Worm (Caenorhabditis elegans): Measurements from ENCODE around the gene F53F4.16.

Gene F53F4.16

ce11 chrV:13645848-13646578 lies 24.4 kb upstream of the F53F4.16 start (continued):
- TF ChIP-seq mxl-2 (GFP tag; conservative IDR thresholded peaks at IDR 0.05) (0 out of 2 replicates have a peak, but pooled peaks have one; percentile 33), ZK337.2 (GFP tag; IDR thresholded peaks at IDR 0.05) (peak; percentile 24; the same call in 1 of the 2 replicates), dve-1 (tag; optimal IDR thresholded peaks at IDR 0.05; ENCODE audit: insufficient read depth) (no peak), D1046.2 (GFP tag; IDR thresholded peaks at IDR 0.05) (peak; percentile 74; the same call in 1 of the 2 replicates), aly-2 (tag; optimal IDR thresholded peaks at IDR 0.05) (no peak), dmd-8 (GFP tag; IDR thresholded peaks at IDR 0.05) (peak; percentile 69; the same call in 1 of the 2 replicates), ceh-20 (GFP tag; IDR thresholded peaks at IDR 0.05) (no peak), pha-4 (GFP tag; IDR thresholded peaks at IDR 0.05) (peak; percentile 100), pha-4 (tag; optimal IDR thresholded peaks at IDR 0.05) (no peak), lin-38 (GFP tag; IDR thresholded peaks at IDR 0.05) (peak; percentile 26; the same call in 1 of the 2 replicates), F26F4.8 (GFP tag; conservative IDR thresholded peaks at IDR 0.05) (no peak; the same call in 1 of the 2 replicates), tag-97 (GFP tag; IDR thresholded peaks at IDR 0.05) (peak; percentile 78; the same call in 1 of the 2 replicates), dmd-9 (GFP tag; IDR thresholded peaks at IDR 0.05) (peak; percentile 73; the same call in 1 of the 2 replicates), saeg-2 (GFP tag; IDR thresholded peaks at IDR 0.05) (no peak), lin-15B (tag; optimal IDR thresholded peaks at IDR 0.05) (no peak), php-3 (GFP tag; IDR thresholded peaks at IDR 0.05) (peak; percentile 30; the same call in 1 of the 2 replicates), madf-5 (GFP tag; IDR thresholded peaks at IDR 0.05) (peak in 1 of 2 experiments; percentile 81; a peak in 2 of 4 replicates), lin-1 (GFP tag; IDR thresholded peaks at IDR 0.05) (0 out of 2 replicates have a peak, but pooled peaks have one; percentile 8), snpc-1.2 (GFP tag; IDR thresholded peaks at IDR 0.05) (peak; percentile 38; the same call in 1 of the 2 replicates), F44E2.7 (GFP tag; IDR thresholded peaks at IDR 0.05) (peak; percentile 90)

- no peak for TF ChIP-seq ctbp-1 (GFP tag; IDR thresholded peaks at IDR 0.05)
- no peak for TF ChIP-seq cey-2 (tag; optimal IDR thresholded peaks at IDR 0.05; ENCODE audit: borderline replicate concordance, insufficient read depth)
- peak; percentile 78 for TF ChIP-seq dmd-6 (GFP tag; IDR thresholded peaks at IDR 0.05)
- TF ChIP-seq arid-1 (GFP tag; conservative IDR thresholded peaks at IDR 0.05): no peak
- no peak for TF ChIP-seq unc-130 (GFP tag; optimal IDR thresholded peaks at IDR 0.05)
- peak; percentile 69 for TF ChIP-seq nhr-28 (tag; optimal IDR thresholded peaks at IDR 0.05)
- TF ChIP-seq daf-16 (GFP tag; optimal IDR thresholded peaks at IDR 0.05): no peak
- peak; percentile 43 for TF ChIP-seq daf-16 (tag; optimal IDR thresholded peaks at IDR 0.05)
- no peak for TF ChIP-seq lin-38 (GFP tag; IDR thresholded peaks at IDR 0.05)
- no peak for TF ChIP-seq lin-39 (tag; optimal IDR thresholded peaks at IDR 0.05)
- no peak for TF ChIP-seq zip-2 (tag; optimal IDR thresholded peaks at IDR 0.05)
- no peak for TF ChIP-seq ama-1 (optimal IDR thresholded peaks at IDR 0.05)
- TF ChIP-seq dve-1 (tag; optimal IDR thresholded peaks at IDR 0.05; ENCODE audit: insufficient read depth): peak; percentile 37
- no peak for TF ChIP-seq hmg-1.1 (GFP tag; IDR thresholded peaks at IDR 0.05)
- TF ChIP-seq fos-1 (tag; optimal IDR thresholded peaks at IDR 0.05): no peak
- TF ChIP-seq pqm-1 (tag; optimal IDR thresholded peaks at IDR 0.05): peak; percentile 69
- TF ChIP-seq ztf-7 (tag; optimal IDR thresholded peaks at IDR 0.05): no peak
- no peak for TF ChIP-seq ceh-44 (GFP tag; IDR thresholded peaks at IDR 0.05)
- no peak for TF ChIP-seq madf-9 (GFP tag; conservative IDR thresholded peaks at IDR 0.05)
- no peak for TF ChIP-seq hif-1 (tag; optimal IDR thresholded peaks at IDR 0.05)
- no peak for TF ChIP-seq saeg-2 (GFP tag; IDR thresholded peaks at IDR 0.05)
- TF ChIP-seq aly-2 (tag; optimal IDR thresholded peaks at IDR 0.05): no peak
- TF ChIP-seq egl-43 (GFP tag; IDR thresholded peaks at IDR 0.05): no peak
- peak; percentile 9 for TF ChIP-seq hlh-11 (tag; optimal IDR thresholded peaks at IDR 0.05)
Observed at ce11 chrV:13638040-13638439, 16.4 kb upstream of the F53F4.16 start.
